Worm (Caenorhabditis elegans) whole organism, young adult: ENCODE data around the gene K08C7.4.

Experiments
- B0336.3 ChIP-seq: fragments of 200-800 bp; sonication (Bioruptor generic); IDR thresholded peaks from 2 replicates; pipeline ENCODE4 v1.3.6; 2022; ENCODE audit warnings: missing genetic modification characterization, missing compliant biosample characterization
- C06A6.2 ChIP-seq: fragments of 200-800 bp; sonication (Bioruptor generic); conservative IDR thresholded peaks from 2 replicates; pipeline ENCODE4 v1.3.6; 2022; ENCODE audit warnings: missing genetic modification characterization, missing compliant biosample characterization
- F39B2.1 ChIP-seq: fragments of 200-800 bp; sonication (Bioruptor generic); IDR thresholded peaks from 2 replicates; pipeline ENCODE4 v1.3.6; 2022; ENCODE audit warnings: missing genetic modification reagents, missing genetic modification characterization, missing compliant biosample characterization
- F52B5.7 ChIP-seq: sonication (generic microtip); optimal IDR thresholded peaks from 2 replicates; lab custom pipeline; 2016; ENCODE audit warnings: mild to moderate bottlenecking, missing genetic modification characterization, missing compliant biosample characterization
- F57A8.1 ChIP-seq: fragments of 200-800 bp; sonication (Bioruptor generic); optimal IDR thresholded peaks from 2 replicates; lab custom pipeline; 2018; ENCODE audit warnings: mild to moderate bottlenecking, missing genetic modification characterization, moderate library complexity, missing compliant biosample characterization
- K12H6.12 ChIP-seq: fragments of 200-800 bp; sonication (Bioruptor generic); optimal IDR thresholded peaks from 2 replicates; lab custom pipeline; 2018; ENCODE audit warnings: mild to moderate bottlenecking, missing genetic modification characterization, missing compliant biosample characterization
- Y67H2A.10 ChIP-seq: fragments of 200-800 bp; sonication (Bioruptor generic); conservative IDR thresholded peaks from 2 replicates; pipeline ENCODE4 v1.3.6; 2022; ENCODE audit warnings: missing genetic modification reagents, missing genetic modification characterization, missing compliant biosample characterization
- akir-1 ChIP-seq: fragments of 200-800 bp; sonication (Bioruptor generic); optimal IDR thresholded peaks from 2 replicates; lab custom pipeline; 2018; ENCODE audit warnings: mild to moderate bottlenecking, missing genetic modification characterization, moderate library complexity, missing compliant biosample characterization
- bed-1 ChIP-seq: fragments of 200-800 bp; sonication (Bioruptor generic); IDR thresholded peaks from 2 replicates; pipeline ENCODE4 v1.3.6; 2022; ENCODE audit warnings: missing genetic modification reagents, missing genetic modification characterization, missing compliant biosample characterization
- bed-2 ChIP-seq: fragments of 200-800 bp; sonication (Bioruptor generic); IDR thresholded peaks from 2 replicates; pipeline ENCODE4 v1.3.6; 2022; ENCODE audit warnings: missing genetic modification reagents, missing genetic modification characterization, missing compliant biosample characterization
- ccch-3 ChIP-seq: fragments of 200-800 bp; sonication (Bioruptor generic); optimal IDR thresholded peaks from 2 replicates; lab custom pipeline; 2018; ENCODE audit warnings: mild to moderate bottlenecking, missing genetic modification characterization, missing compliant biosample characterization
- cebp-1 ChIP-seq, 2 experiments: fragments of 200-800 bp in 1 of 2; sonication (Bioruptor generic) in 1 of 2; sonication (generic microtip) in 1 of 2; IDR thresholded peaks in 1 of 2; optimal IDR thresholded peaks in 1 of 2; 2 replicates each; pipeline versions ENCODE4 v1.3.6 to Lab custom; 2017 to 2022; ENCODE audit warnings: missing compliant biosample characterization in 2 of 2, missing genetic modification characterization in 2 of 2, mild to moderate bottlenecking in 1 of 2, missing genetic modification reagents in 1 of 2, moderate library complexity in 1 of 2
- ceh-79 ChIP-seq: sonication (generic microtip); optimal IDR thresholded peaks from 2 replicates; lab custom pipeline; 2017; ENCODE audit warnings: mild to moderate bottlenecking, missing genetic modification characterization, missing compliant biosample characterization
- die-1 ChIP-seq: sonication (generic microtip); optimal IDR thresholded peaks from 2 replicates; lab custom pipeline; 2016; ENCODE audit warnings: missing genotype, mild to moderate bottlenecking, missing genetic modification characterization, missing compliant biosample characterization
- dox-1 ChIP-seq: fragments of 200-800 bp; sonication (Bioruptor generic); IDR thresholded peaks from 2 replicates; pipeline ENCODE4 v1.3.6; 2022; ENCODE audit warnings: missing genetic modification reagents, missing genetic modification characterization, missing compliant biosample characterization
- efl-1 ChIP-seq: fragments of 150-350 bp; optimal IDR thresholded peaks from 2 replicates; lab custom pipeline; 2014; ENCODE audit warnings: missing biosample characterization, missing genetic modification reagents, missing genetic modification characterization
- ekl-4 ChIP-seq: fragments of 200-800 bp; sonication (Bioruptor generic); IDR thresholded peaks from 2 replicates; pipeline ENCODE4 v1.3.6; 2022; ENCODE audit warnings: missing genetic modification reagents, missing genetic modification characterization, missing compliant biosample characterization
- hlh-26 ChIP-seq: fragments of 200-800 bp; sonication (Bioruptor generic); conservative IDR thresholded peaks from 2 replicates; pipeline ENCODE4 v1.3.6; 2022; ENCODE audit warnings: missing genetic modification reagents, missing genetic modification characterization, missing compliant biosample characterization
- hmg-1.2 ChIP-seq: fragments of 200-800 bp; sonication (Bioruptor generic); IDR thresholded peaks from 2 replicates; pipeline ENCODE4 v1.3.6; 2022; ENCODE audit warnings: missing genetic modification reagents, missing genetic modification characterization, missing compliant biosample characterization
- let-526 ChIP-seq: fragments of 200-800 bp; sonication (Bioruptor generic); IDR thresholded peaks from 2 replicates; pipeline ENCODE4 v1.3.6; 2022; ENCODE audit warnings: missing genetic modification reagents, missing genetic modification characterization, missing compliant biosample characterization
- let-607 ChIP-seq, 2 experiments: fragments of 200-800 bp in 1 of 2; sonication (Bioruptor generic) in 1 of 2; sonication (generic microtip) in 1 of 2; optimal IDR thresholded peaks; 2 replicates each; lab custom pipeline; 2016 to 2018; ENCODE audit warnings: mild to moderate bottlenecking in 2 of 2, missing compliant biosample characterization in 2 of 2, missing genetic modification characterization in 2 of 2, moderate library complexity in 2 of 2, missing genotype in 1 of 2
- lin-35 ChIP-seq, 3 experiments: fragments of 150-350 bp in 2 of 3; sonication (generic microtip) in 1 of 3; optimal IDR thresholded peaks; 2 replicates each; lab custom pipeline; 2014 to 2018; ENCODE audit warnings: missing biosample characterization in 3 of 3, missing genetic modification characterization in 3 of 3, missing genetic modification reagents in 3 of 3
- lin-40 ChIP-seq: sonication (generic microtip); optimal IDR thresholded peaks from 2 replicates; lab custom pipeline; 2016; ENCODE audit warnings: missing genetic modification characterization, mild to moderate bottlenecking, missing compliant biosample characterization, missing genotype, missing genetic modification reagents
- lsy-27 ChIP-seq: sonication (generic microtip); optimal IDR thresholded peaks from 2 replicates; lab custom pipeline; 2017; ENCODE audit warnings: missing genetic modification characterization, mild to moderate bottlenecking, missing compliant biosample characterization, antibody characterized with exemption, missing genotype, borderline replicate concordance; ENCODE audit not compliant: insufficient read depth
- madf-10 ChIP-seq: sonication (generic microtip); optimal IDR thresholded peaks from 2 replicates; lab custom pipeline; 2016; ENCODE audit warnings: mild to moderate bottlenecking, missing genetic modification characterization, missing compliant biosample characterization
- madf-3 ChIP-seq: fragments of 200-800 bp; sonication (Bioruptor generic); IDR thresholded peaks from 2 replicates; pipeline ENCODE4 v1.3.6; 2022; ENCODE audit warnings: missing genetic modification reagents, missing genetic modification characterization, missing compliant biosample characterization
- madf-6 ChIP-seq: fragments of 200-800 bp; sonication (Bioruptor generic); IDR thresholded peaks from 2 replicates; pipeline ENCODE4 v1.3.6; 2022; ENCODE audit warnings: missing genetic modification reagents, missing genetic modification characterization, missing compliant biosample characterization
- nfya-2 ChIP-seq: fragments of 200-800 bp; sonication (Bioruptor generic); IDR thresholded peaks from 2 replicates; pipeline ENCODE4 v1.3.6; 2022; ENCODE audit warnings: missing genetic modification reagents, missing genetic modification characterization, missing compliant biosample characterization
- nfyb-1 ChIP-seq: fragments of 200-800 bp; sonication (Bioruptor generic); IDR thresholded peaks from 2 replicates; pipeline ENCODE4 v1.3.6; 2022; ENCODE audit warnings: missing genetic modification reagents, missing genetic modification characterization, missing compliant biosample characterization
- nhr-80 ChIP-seq: sonication (generic microtip); optimal IDR thresholded peaks from 2 replicates; lab custom pipeline; 2016; ENCODE audit warnings: missing genetic modification characterization, missing compliant biosample characterization
- pbrm-1 ChIP-seq: fragments of 200-800 bp; sonication (Bioruptor generic); IDR thresholded peaks from 2 replicates; pipeline ENCODE4 v1.3.6; 2022; ENCODE audit warnings: missing genetic modification reagents, missing genetic modification characterization, missing compliant biosample characterization
- rcor-1 ChIP-seq: fragments of 200-800 bp; sonication (Bioruptor generic); IDR thresholded peaks from 2 replicates; pipeline ENCODE4 v1.3.6; 2022; ENCODE audit warnings: missing genetic modification reagents, missing genetic modification characterization, missing compliant biosample characterization
- sdz-38 ChIP-seq: sonication (generic microtip); optimal IDR thresholded peaks from 2 replicates; lab custom pipeline; 2016; ENCODE audit warnings: missing genotype, missing genetic modification characterization, missing compliant biosample characterization
- somi-1 ChIP-seq: fragments of 200-800 bp; sonication (Bioruptor generic); optimal IDR thresholded peaks from 2 replicates; lab custom pipeline; 2018; ENCODE audit warnings: mild to moderate bottlenecking, missing genetic modification characterization, missing compliant biosample characterization
- tbp1 ChIP-seq: fragments of 200-800 bp; sonication (Bioruptor generic); optimal IDR thresholded peaks from 2 replicates; lab custom pipeline; 2018; ENCODE audit warnings: mild to moderate bottlenecking, missing genetic modification characterization, missing compliant biosample characterization
- tlf-1 ChIP-seq: fragments of 200-800 bp; sonication (Bioruptor generic); optimal IDR thresholded peaks from 2 replicates; lab custom pipeline; 2018; ENCODE audit warnings: mild to moderate bottlenecking, missing genetic modification characterization, missing compliant biosample characterization
- zfh-2 ChIP-seq: fragments of 200-800 bp; sonication (Bioruptor generic); conservative IDR thresholded peaks from 2 replicates; pipeline ENCODE4 v1.3.6; 2022; ENCODE audit warnings: missing genetic modification reagents, missing genetic modification characterization, missing compliant biosample characterization
- zim-3 ChIP-seq: sonication (generic microtip); optimal IDR thresholded peaks from 2 replicates; lab custom pipeline; 2017; ENCODE audit warnings: mild to moderate bottlenecking, missing genetic modification characterization, moderate library complexity, missing compliant biosample characterization
- ztf-6 ChIP-seq: fragments of 200-800 bp; sonication (Bioruptor generic); IDR thresholded peaks from 2 replicates; pipeline ENCODE4 v1.3.6; 2022; ENCODE audit warnings: missing genetic modification reagents, missing genetic modification characterization, missing compliant biosample characterization

K08C7.4 gene

ce11 chrIV:10697022-10697979, 17.0 kb upstream of the K08C7.4 start, which contains the start of gene allo-1 (continued):
- peak; percentile 52 for TF ChIP-seq lin-40
- TF ChIP-seq zfh-2 (GFP tag; lab: Robert Waterston, UW), result no peak; the same call in 1 of the 2 replicates
- no peak for TF ChIP-seq tlf-1 (GFP tag; lab: Kevin White, UChicago)
- peak; percentile 44 for TF ChIP-seq tbp1
- no peak for TF ChIP-seq nfya-2 (GFP tag; lab: Robert Waterston, UW)
- peak; percentile 10 for TF ChIP-seq K12H6.12
- no peak for TF ChIP-seq Y67H2A.10 (GFP tag; lab: Robert Waterston, UW)
- TF ChIP-seq F39B2.1 (GFP tag; lab: Robert Waterston, UW), result no peak
- no peak for TF ChIP-seq zim-3 (tag; lab: Kevin White, UChicago)
- peak; percentile 74 for TF ChIP-seq nhr-80 (tag; lab: Kevin White, UChicago)
- peak; percentile 62 for TF ChIP-seq efl-1
- peak; percentile 49; the same call in 1 of the 2 replicates for TF ChIP-seq pbrm-1
- peak; percentile 42; the same call in 1 of the 2 replicates for TF ChIP-seq ekl-4 (GFP tag; lab: Robert Waterston, UW)
- peak in 1 of 3 experiments; percentile 34 for TF ChIP-seq lin-35 (GFP tag; optimal IDR thresholded peaks at IDR 0.05; lab: Kevin White, UChicago)
- no peak for TF ChIP-seq F57A8.1
- TF ChIP-seq bed-1 (GFP tag; lab: Robert Waterston, UW), result no peak
- TF ChIP-seq lsy-27, result no peak
- TF ChIP-seq F52B5.7, result no peak
- TF ChIP-seq cebp-1 (GFP tag; IDR thresholded peaks at IDR 0.05; lab: Robert Waterston, UW), result peak; percentile 97
- TF ChIP-seq cebp-1 (tag; optimal IDR thresholded peaks at IDR 0.05; lab: Kevin White, UChicago), result peak; percentile 98
- TF ChIP-seq somi-1 (GFP tag; lab: Kevin White, UChicago), result peak; percentile 54
- TF ChIP-seq dox-1 (GFP tag; lab: Robert Waterston, UW), result peak; percentile 28; the same call in 1 of the 2 replicates
- TF ChIP-seq ztf-6 (GFP tag; lab: Robert Waterston, UW), result no peak
- TF ChIP-seq hmg-1.2 (GFP tag; lab: Robert Waterston, UW), result peak; percentile 100
- no peak for TF ChIP-seq madf-3 (GFP tag; lab: Robert Waterston, UW)
- no peak for TF ChIP-seq sdz-38 (tag; lab: Kevin White, UChicago)
- TF ChIP-seq let-607 (tag; optimal IDR thresholded peaks at IDR 0.05; lab: Kevin White, UChicago), result no peak
- TF ChIP-seq akir-1 (GFP tag; lab: Kevin White, UChicago), result no peak
- TF ChIP-seq bed-2 (GFP tag; lab: Robert Waterston, UW), result no peak
- no peak for TF ChIP-seq die-1 (tag; lab: Kevin White, UChicago)
- peak; percentile 64 for TF ChIP-seq madf-6 (GFP tag; lab: Robert Waterston, UW)
- no peak for TF ChIP-seq ceh-79 (tag; lab: Kevin White, UChicago)
- no peak for TF ChIP-seq hlh-26
- no peak for TF ChIP-seq C06A6.2 (GFP tag; lab: Robert Waterston, UW)
- TF ChIP-seq B0336.3 (GFP tag; lab: Robert Waterston, UW), result peak; percentile 34; the same call in 1 of the 2 replicates
- no peak for TF ChIP-seq let-526 (GFP tag; lab: Robert Waterston, UW)
- TF ChIP-seq rcor-1 (GFP tag; lab: Robert Waterston, UW), result no peak
- no peak for TF ChIP-seq ccch-3 (GFP tag; lab: Kevin White, UChicago)
- peak; percentile 4 for TF ChIP-seq madf-10 (tag; lab: Kevin White, UChicago)
- TF ChIP-seq nfyb-1 (GFP tag; lab: Robert Waterston, UW), result peak; percentile 28; the same call in 1 of the 2 replicates
